Worm (Caenorhabditis elegans) whole organism, young adult: Measurements from ENCODE around the gene pals-19.

Experiments used
- B0035.1 ChIP-seq: sonication (generic microtip); optimal IDR thresholded peaks from 2 replicates; lab custom pipeline; 2016; ENCODE audit warnings: missing genetic modification characterization, mild to moderate bottlenecking, missing compliant biosample characterization, missing genotype, missing genetic modification reagents
- C06A6.2 ChIP-seq: fragments of 200-800 bp; sonication (Bioruptor generic); conservative IDR thresholded peaks from 2 replicates; pipeline ENCODE4 v1.3.6; 2022; ENCODE audit warnings: missing genetic modification characterization, missing compliant biosample characterization
- F22D6.2 ChIP-seq: sonication (generic microtip); optimal IDR thresholded peaks from 2 replicates; lab custom pipeline; 2016; ENCODE audit warnings: mild to moderate bottlenecking, missing genetic modification characterization, missing compliant biosample characterization
- F33H1.4 ChIP-seq: fragments of 200-800 bp; sonication (Bioruptor generic); IDR thresholded peaks from 2 replicates; pipeline ENCODE4 v1.3.6; 2022; ENCODE audit warnings: missing genetic modification reagents, missing genetic modification characterization, missing compliant biosample characterization
- F39B2.1 ChIP-seq: fragments of 200-800 bp; sonication (Bioruptor generic); IDR thresholded peaks from 2 replicates; pipeline ENCODE4 v1.3.6; 2022; ENCODE audit warnings: missing genetic modification reagents, missing genetic modification characterization, missing compliant biosample characterization
- F57C9.4 ChIP-seq: sonication (generic microtip); optimal IDR thresholded peaks from 2 replicates; lab custom pipeline; 2017; ENCODE audit warnings: mild to moderate bottlenecking, missing genetic modification characterization, missing compliant biosample characterization
- K11D2.4 ChIP-seq: fragments of 200-800 bp; sonication (Bioruptor generic); IDR thresholded peaks from 2 replicates; pipeline ENCODE4 v1.3.6; 2022; ENCODE audit warnings: missing genetic modification reagents, missing genetic modification characterization, missing compliant biosample characterization
- T07F8.4 ChIP-seq: sonication (generic microtip); optimal IDR thresholded peaks from 2 replicates; lab custom pipeline; 2016; ENCODE audit warnings: mild to moderate bottlenecking, missing genetic modification characterization, moderate library complexity, missing compliant biosample characterization
- T26A5.8 ChIP-seq: sonication (generic microtip); optimal IDR thresholded peaks from 2 replicates; lab custom pipeline; 2016; ENCODE audit warnings: missing genetic modification characterization, missing compliant biosample characterization
- Y95B8A.8 ChIP-seq: fragments of 200-800 bp; sonication (Bioruptor generic); IDR thresholded peaks from 2 replicates; pipeline ENCODE4 v1.3.6; 2022; ENCODE audit warnings: missing genetic modification reagents, missing genetic modification characterization, missing compliant biosample characterization
- ama-1 ChIP-seq, 3 experiments: fragments of 150-350 bp in 1 of 3; sonication (generic microtip) in 2 of 3; optimal IDR thresholded peaks; 2 replicates each; lab custom pipeline; 2014 to 2018; ENCODE audit warnings: missing biosample characterization in 2 of 3, missing genetic modification characterization in 2 of 3, missing genetic modification reagents in 2 of 3
- aptf-3 ChIP-seq: fragments of 200-800 bp; sonication (Bioruptor generic); IDR thresholded peaks from 2 replicates; pipeline ENCODE4 v1.3.6; 2022; ENCODE audit warnings: missing genetic modification characterization, missing compliant biosample characterization
- attf-3 ChIP-seq: fragments of 200-800 bp; sonication (Bioruptor generic); conservative IDR thresholded peaks from 2 replicates; pipeline ENCODE4 v1.3.6; 2022; ENCODE audit warnings: missing genetic modification reagents, missing genetic modification characterization, missing compliant biosample characterization
- bed-1 ChIP-seq: fragments of 200-800 bp; sonication (Bioruptor generic); IDR thresholded peaks from 2 replicates; pipeline ENCODE4 v1.3.6; 2022; ENCODE audit warnings: missing genetic modification reagents, missing genetic modification characterization, missing compliant biosample characterization
- cebp-1 ChIP-seq, 2 experiments: fragments of 200-800 bp in 1 of 2; sonication (Bioruptor generic) in 1 of 2; sonication (generic microtip) in 1 of 2; IDR thresholded peaks in 1 of 2; optimal IDR thresholded peaks in 1 of 2; 2 replicates each; pipeline versions ENCODE4 v1.3.6 to Lab custom; 2017 to 2022; ENCODE audit warnings: missing compliant biosample characterization in 2 of 2, missing genetic modification characterization in 2 of 2, mild to moderate bottlenecking in 1 of 2, missing genetic modification reagents in 1 of 2, moderate library complexity in 1 of 2
- dox-1 ChIP-seq: fragments of 200-800 bp; sonication (Bioruptor generic); IDR thresholded peaks from 2 replicates; pipeline ENCODE4 v1.3.6; 2022; ENCODE audit warnings: missing genetic modification reagents, missing genetic modification characterization, missing compliant biosample characterization
- dpl-1 ChIP-seq: fragments of 150-350 bp; optimal IDR thresholded peaks from 2 replicates; lab custom pipeline; 2014; ENCODE audit warnings: missing biosample characterization, missing genetic modification reagents, missing genetic modification characterization
- efl-1 ChIP-seq: fragments of 150-350 bp; optimal IDR thresholded peaks from 2 replicates; lab custom pipeline; 2014; ENCODE audit warnings: missing biosample characterization, missing genetic modification reagents, missing genetic modification characterization
- egrh-3 ChIP-seq: fragments of 200-800 bp; sonication (Bioruptor generic); IDR thresholded peaks from 2 replicates; pipeline ENCODE4 v1.3.6; 2022; ENCODE audit warnings: missing genetic modification reagents, missing genetic modification characterization, missing compliant biosample characterization
- ekl-4 ChIP-seq: fragments of 200-800 bp; sonication (Bioruptor generic); IDR thresholded peaks from 2 replicates; pipeline ENCODE4 v1.3.6; 2022; ENCODE audit warnings: missing genetic modification reagents, missing genetic modification characterization, missing compliant biosample characterization
- gei-17 ChIP-seq: fragments of 200-800 bp; sonication (Bioruptor generic); optimal IDR thresholded peaks from 2 replicates; lab custom pipeline; 2018; ENCODE audit warnings: mild to moderate bottlenecking, missing genetic modification characterization, missing compliant biosample characterization
- him-1 ChIP-seq: sonication (generic microtip); optimal IDR thresholded peaks from 2 replicates; lab custom pipeline; 2016; ENCODE audit warnings: missing genotype, missing genetic modification reagents, missing genetic modification characterization, missing compliant biosample characterization
- hlh-26 ChIP-seq: fragments of 200-800 bp; sonication (Bioruptor generic); conservative IDR thresholded peaks from 2 replicates; pipeline ENCODE4 v1.3.6; 2022; ENCODE audit warnings: missing genetic modification reagents, missing genetic modification characterization, missing compliant biosample characterization
- lag-1 ChIP-seq: fragments of 200-800 bp; sonication (Bioruptor generic); IDR thresholded peaks from 2 replicates; pipeline ENCODE4 v1.3.6; 2022; ENCODE audit warnings: missing genetic modification reagents, missing genetic modification characterization, missing compliant biosample characterization
- lin-26 ChIP-seq: fragments of 200-800 bp; sonication (Bioruptor generic); IDR thresholded peaks from 2 replicates; pipeline ENCODE4 v1.3.6; 2022; ENCODE audit warnings: missing genetic modification reagents, missing genetic modification characterization, missing compliant biosample characterization
- lin-35 ChIP-seq, 3 experiments: fragments of 150-350 bp in 2 of 3; sonication (generic microtip) in 1 of 3; optimal IDR thresholded peaks; 2 replicates each; lab custom pipeline; 2014 to 2018; ENCODE audit warnings: missing biosample characterization in 3 of 3, missing genetic modification characterization in 3 of 3, missing genetic modification reagents in 3 of 3
- lin-54 ChIP-seq: fragments of 200-800 bp; sonication (Bioruptor generic); optimal IDR thresholded peaks from 2 replicates; lab custom pipeline; 2018; ENCODE audit warnings: mild to moderate bottlenecking, missing genetic modification characterization, missing compliant biosample characterization
- lir-1 ChIP-seq: fragments of 200-800 bp; sonication (Bioruptor generic); conservative IDR thresholded peaks from 2 replicates; pipeline ENCODE4 v1.3.6; 2022; ENCODE audit warnings: missing genetic modification reagents, missing genetic modification characterization, missing compliant biosample characterization
- madf-3 ChIP-seq: fragments of 200-800 bp; sonication (Bioruptor generic); IDR thresholded peaks from 2 replicates; pipeline ENCODE4 v1.3.6; 2022; ENCODE audit warnings: missing genetic modification reagents, missing genetic modification characterization, missing compliant biosample characterization
- mcd-1 ChIP-seq: fragments of 200-800 bp; sonication (Bioruptor generic); IDR thresholded peaks from 2 replicates; pipeline ENCODE4 v1.3.6; 2022; ENCODE audit warnings: missing genetic modification reagents, missing genetic modification characterization, missing compliant biosample characterization
- nhr-120 ChIP-seq: fragments of 200-800 bp; sonication (Bioruptor generic); IDR thresholded peaks from 2 replicates; pipeline ENCODE4 v1.3.6; 2022; ENCODE audit warnings: missing genetic modification characterization, missing compliant biosample characterization
- pbrm-1 ChIP-seq: fragments of 200-800 bp; sonication (Bioruptor generic); IDR thresholded peaks from 2 replicates; pipeline ENCODE4 v1.3.6; 2022; ENCODE audit warnings: missing genetic modification reagents, missing genetic modification characterization, missing compliant biosample characterization
- rec-8 ChIP-seq, 2 experiments: sonication (generic microtip); optimal IDR thresholded peaks; 2 replicates each; lab custom pipeline; 2016; ENCODE audit warnings: mild to moderate bottlenecking in 2 of 2, missing genetic modification characterization in 2 of 2, missing genetic modification reagents in 2 of 2, missing genotype in 2 of 2, missing biosample characterization in 1 of 2, missing compliant biosample characterization in 1 of 2, moderate library complexity in 1 of 2
- repo-1 ChIP-seq: sonication (generic microtip); optimal IDR thresholded peaks from 2 replicates; lab custom pipeline; 2017; ENCODE audit warnings: mild to moderate bottlenecking, missing genetic modification characterization, missing compliant biosample characterization
- sea-2 ChIP-seq: fragments of 200-800 bp; sonication (Bioruptor generic); IDR thresholded peaks from 2 replicates; pipeline ENCODE4 v1.3.6; 2022; ENCODE audit warnings: missing genetic modification characterization, missing compliant biosample characterization
- snpc-1.3 ChIP-seq: sonication (generic microtip); optimal IDR thresholded peaks from 2 replicates; lab custom pipeline; 2017; ENCODE audit warnings: missing genetic modification characterization, mild to moderate bottlenecking, missing compliant biosample characterization, antibody characterized with exemption, moderate library complexity, missing genotype, missing genetic modification reagents; ENCODE audit not compliant: insufficient read depth
- tbp1 ChIP-seq: fragments of 200-800 bp; sonication (Bioruptor generic); optimal IDR thresholded peaks from 2 replicates; lab custom pipeline; 2018; ENCODE audit warnings: mild to moderate bottlenecking, missing genetic modification characterization, missing compliant biosample characterization
- tlf-1 ChIP-seq: fragments of 200-800 bp; sonication (Bioruptor generic); optimal IDR thresholded peaks from 2 replicates; lab custom pipeline; 2018; ENCODE audit warnings: mild to moderate bottlenecking, missing genetic modification characterization, missing compliant biosample characterization
- unc-62 ChIP-seq: fragments of 150-350 bp; optimal IDR thresholded peaks from 2 replicates; lab custom pipeline; 2014; ENCODE audit warnings: missing biosample characterization, missing genetic modification reagents, missing genetic modification characterization
- ztf-25 ChIP-seq: fragments of 200-800 bp; sonication (Bioruptor generic); IDR thresholded peaks from 2 replicates; pipeline ENCODE4 v1.3.6; 2022; ENCODE audit warnings: missing genetic modification reagents, missing genetic modification characterization, missing compliant biosample characterization

pals-19 gene

DNA sequence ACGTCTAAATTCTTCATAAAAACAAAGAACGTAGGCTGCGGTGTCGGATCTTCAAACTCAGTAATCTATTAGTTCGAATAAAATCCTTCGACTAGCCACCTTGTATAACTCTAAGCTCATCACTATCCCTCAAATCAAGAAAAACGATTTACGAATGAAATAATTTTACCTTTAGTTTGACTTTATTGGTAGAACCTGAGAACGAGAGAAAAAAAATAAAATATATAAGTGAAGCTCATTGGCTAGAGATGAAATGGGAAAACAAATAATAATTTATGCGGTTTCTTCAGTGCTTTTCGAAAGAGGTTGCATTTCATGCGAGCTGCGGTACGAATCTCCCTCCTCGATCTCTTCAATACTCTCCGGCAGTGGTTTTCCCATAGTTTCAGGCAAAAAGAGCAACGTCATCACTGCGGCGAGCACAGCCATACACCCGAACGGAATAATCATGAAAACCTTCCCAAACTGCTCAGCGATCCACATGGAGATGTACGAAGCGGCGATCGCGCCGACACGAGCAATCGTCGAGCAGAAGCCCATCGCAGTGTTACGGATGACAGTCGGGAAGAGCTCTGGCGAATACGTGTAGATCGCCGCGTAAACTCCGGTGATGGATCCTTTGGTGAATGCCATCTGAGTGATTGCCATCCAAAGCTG lies 18.1 kb downstream of the pals-19 start (continued):
- TF ChIP-seq gei-17 (GFP tag; lab: Kevin White, UChicago), result peak; percentile 75
- peak; percentile 57; the same call in 1 of the 2 replicates for TF ChIP-seq F33H1.4 (GFP tag; lab: Robert Waterston, UW)
- TF ChIP-seq unc-62 (GFP tag; lab: Kevin White, UChicago), result no peak
- TF ChIP-seq C06A6.2, result no peak
- TF ChIP-seq nhr-120, result peak; percentile 72; the same call in 1 of the 2 replicates
- peak; percentile 77 for TF ChIP-seq mcd-1
- TF ChIP-seq tlf-1 (GFP tag; lab: Kevin White, UChicago), result peak; percentile 94
- no peak for TF ChIP-seq egrh-3 (GFP tag; lab: Robert Waterston, UW)
- TF ChIP-seq dpl-1 (GFP tag; lab: Kevin White, UChicago), result no peak
- no peak for TF ChIP-seq F22D6.2
- no peak for TF ChIP-seq T07F8.4 (tag; lab: Kevin White, UChicago)
- TF ChIP-seq F57C9.4 (tag; lab: Kevin White, UChicago), result no peak
- TF ChIP-seq lin-54 (GFP tag; lab: Kevin White, UChicago), result peak; percentile 83
- no peak for TF ChIP-seq hlh-26
- TF ChIP-seq him-1 (tag; lab: Kevin White, UChicago), result peak; percentile 41
- peak; percentile 94 for TF ChIP-seq F39B2.1
- TF ChIP-seq madf-3 (GFP tag; lab: Robert Waterston, UW), result peak; percentile 94
- no peak for TF ChIP-seq lir-1 (GFP tag; lab: Robert Waterston, UW)
- TF ChIP-seq B0035.1 (tag; lab: Kevin White, UChicago), result peak; percentile 93
- TF ChIP-seq K11D2.4 (GFP tag; lab: Robert Waterston, UW), result 0 out of 2 replicates have a peak, but pooled peaks have one; percentile 60
- TF ChIP-seq aptf-3 (GFP tag; lab: Robert Waterston, UW), result 0 out of 2 replicates have a peak, but pooled peaks have one; percentile 39
- TF ChIP-seq lin-35 (GFP tag; optimal IDR thresholded peaks at IDR 0.05; lab: Kevin White, UChicago), result peak in 2 of 3 experiments; percentile 44 to 49
- TF ChIP-seq lin-26 (GFP tag; lab: Robert Waterston, UW), result peak; percentile 87
- TF ChIP-seq rec-8 (tag; optimal IDR thresholded peaks at IDR 0.05; lab: Kevin White, UChicago), result peak; percentile 46 to 48
- 0 out of 2 replicates have a peak, but pooled peaks have one; percentile 28 for TF ChIP-seq sea-2 (GFP tag; lab: Robert Waterston, UW)
- peak; percentile 21 for TF ChIP-seq efl-1
- peak; percentile 31; the same call in 1 of the 2 replicates for TF ChIP-seq cebp-1 (GFP tag; IDR thresholded peaks at IDR 0.05; lab: Robert Waterston, UW)
- TF ChIP-seq cebp-1 (tag; optimal IDR thresholded peaks at IDR 0.05; lab: Kevin White, UChicago), result peak; percentile 80
- TF ChIP-seq ekl-4, result peak; percentile 91
- TF ChIP-seq ama-1 (optimal IDR thresholded peaks at IDR 0.05; lab: Kevin White, UChicago), result peak; percentile 92
- peak in 1 of 2 experiments; percentile 94 for TF ChIP-seq ama-1 (GFP tag; optimal IDR thresholded peaks at IDR 0.05; lab: Kevin White, UChicago)
- no peak for TF ChIP-seq attf-3 (GFP tag; lab: Robert Waterston, UW)
- TF ChIP-seq Y95B8A.8 (GFP tag; lab: Robert Waterston, UW), result peak; percentile 85; the same call in 1 of the 2 replicates
- peak; percentile 96 for TF ChIP-seq repo-1 (tag; lab: Kevin White, UChicago)
- TF ChIP-seq pbrm-1, result no peak; the same call in 1 of the 2 replicates
- TF ChIP-seq bed-1 (GFP tag; lab: Robert Waterston, UW), result no peak
- TF ChIP-seq T26A5.8 (tag; lab: Kevin White, UChicago), result peak; percentile 95
- TF ChIP-seq ztf-25 (GFP tag; lab: Robert Waterston, UW), result no peak
- peak; percentile 86 for TF ChIP-seq snpc-1.3 (tag; lab: Kevin White, UChicago)
- TF ChIP-seq lag-1 (GFP tag; lab: Robert Waterston, UW), result no peak
- peak; percentile 51 for TF ChIP-seq dox-1 (GFP tag; lab: Robert Waterston, UW)
- TF ChIP-seq tbp1 (GFP tag; lab: Kevin White, UChicago), result peak; percentile 69
